Fruit fly (Drosophila melanogaster) whole organism, pupa: ENCODE data around the gene ND-18.

Experiments used
- CG10348 ChIP-seq: fragments of 200-800 bp; sonication (Bioruptor generic); IDR thresholded peaks from 2 replicates; pipeline ENCODE4 v1.3.6; 2022; ENCODE audit warnings: missing biosample characterization, missing genetic modification characterization
- CG13204 ChIP-seq: fragments of 200-800 bp; sonication (Bioruptor generic); optimal IDR thresholded peaks from 2 replicates; lab custom pipeline; 2018; ENCODE audit warnings: missing biosample characterization, mild to moderate bottlenecking, missing genetic modification characterization, moderate library complexity
- CG14655 ChIP-seq: fragments of 200-800 bp; sonication (Bioruptor generic); optimal IDR thresholded peaks from 3 replicates; lab custom pipeline; 2017; ENCODE audit warnings: mild to moderate bottlenecking, missing biosample characterization, missing genetic modification reagents, missing genetic modification characterization
- CG8159 ChIP-seq: fragments of 200-800 bp; sonication (Bioruptor generic); optimal IDR thresholded peaks from 3 replicates; lab custom pipeline; 2018; ENCODE audit warnings: missing biosample characterization, mild to moderate bottlenecking, missing genetic modification characterization, moderate library complexity
- CG8301 ChIP-seq: fragments of 200-800 bp; sonication (Bioruptor generic); optimal IDR thresholded peaks from 2 replicates; lab custom pipeline; 2018; ENCODE audit warnings: missing biosample characterization, mild to moderate bottlenecking, missing genetic modification characterization
- CG9948 ChIP-seq: fragments of 200-800 bp; sonication (Bioruptor generic); optimal IDR thresholded peaks from 2 replicates; lab custom pipeline; 2018; ENCODE audit warnings: missing biosample characterization, mild to moderate bottlenecking, missing genetic modification characterization, moderate library complexity
- D1 ChIP-seq: fragments of 200-800 bp; sonication (Bioruptor generic); optimal IDR thresholded peaks from 2 replicates; lab custom pipeline; 2018; ENCODE audit warnings: missing biosample characterization, mild to moderate bottlenecking, missing genetic modification characterization, moderate library complexity
- EcR ChIP-seq: fragments of 200-800 bp; sonication (Bioruptor generic); optimal IDR thresholded peaks from 3 replicates; lab custom pipeline; 2019; ENCODE audit warnings: missing biosample characterization, missing genetic modification characterization, mild to moderate bottlenecking, moderate library complexity, missing genetic modification reagents
- Ets98B ChIP-seq: fragments of 200-800 bp; sonication (Bioruptor generic); IDR thresholded peaks from 2 replicates; pipeline ENCODE4 v1.3.6; 2022; ENCODE audit warnings: missing biosample characterization, missing genetic modification characterization
- Pif1B ChIP-seq: fragments of 200-800 bp; sonication (Bioruptor generic); optimal IDR thresholded peaks from 3 replicates; lab custom pipeline; 2016; ENCODE audit warnings: missing biosample characterization, missing genetic modification characterization
- Snoo ChIP-seq: fragments of 200-800 bp; sonication (Bioruptor generic); optimal IDR thresholded peaks from 3 replicates; lab custom pipeline; 2017; ENCODE audit warnings: missing biosample characterization, mild to moderate bottlenecking, missing genetic modification characterization, inconsistent platforms
- fd96Ca ChIP-seq: fragments of 200-800 bp; sonication (Bioruptor generic); IDR thresholded peaks from 3 replicates; pipeline ENCODE4 v1.3.6; 2022; ENCODE audit warnings: missing biosample characterization, missing genetic modification characterization
- gl ChIP-seq: fragments of 200-800 bp; sonication (Bioruptor generic); optimal IDR thresholded peaks from 2 replicates; lab custom pipeline; 2018; ENCODE audit warnings: missing biosample characterization, mild to moderate bottlenecking, missing genetic modification characterization
- rn ChIP-seq: fragments of 200-800 bp; sonication (Bioruptor generic); IDR thresholded peaks from 2 replicates; pipeline ENCODE4 v1.3.6; 2022; ENCODE audit warnings: missing biosample characterization, missing genetic modification characterization

DNA sequence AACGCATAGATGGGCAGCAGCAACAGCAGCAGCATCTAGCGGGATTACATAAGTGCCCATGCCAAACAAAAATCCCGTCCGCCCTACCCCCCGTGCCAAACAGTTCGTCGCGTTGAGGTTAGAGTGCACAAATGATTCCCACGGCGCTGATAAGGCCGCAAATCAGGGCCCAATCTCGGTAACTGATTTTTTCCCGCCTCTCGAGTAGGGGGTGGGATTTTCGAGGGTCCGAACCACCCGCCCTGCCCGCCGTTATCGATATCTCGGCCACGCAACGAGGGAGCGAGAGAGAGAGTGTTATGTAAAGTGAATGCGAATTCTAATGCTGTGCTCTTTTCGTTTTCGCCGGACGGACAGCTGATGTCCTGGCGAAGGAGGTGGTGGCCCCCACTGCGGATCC is 28.7 kb downstream of the ND-18 start:
- no peak for TF ChIP-seq CG8301 (tag; lab: Kevin White, UChicago)
- TF ChIP-seq gl (tag; lab: Kevin White, UChicago), result no peak
- TF ChIP-seq CG9948 (tag; lab: Kevin White, UChicago), result no peak
- TF ChIP-seq EcR (GFP tag; lab: Kevin White, UChicago), result no peak
- TF ChIP-seq Snoo (tag; lab: Kevin White, UChicago), result no peak
- TF ChIP-seq D1 (tag; lab: Kevin White, UChicago), result no peak
- no peak for TF ChIP-seq Ets98B
- TF ChIP-seq CG14655, result no peak
- TF ChIP-seq fd96Ca (GFP tag; lab: Robert Waterston, UW), result no peak
- no peak for TF ChIP-seq rn (GFP tag; lab: Robert Waterston, UW)
- no peak for TF ChIP-seq CG10348 (GFP tag; lab: Robert Waterston, UW)
- no peak for TF ChIP-seq Pif1B (GFP tag; lab: Kevin White, UChicago)
- no peak for TF ChIP-seq CG13204 (GFP tag; lab: Kevin White, UChicago)
- TF ChIP-seq CG8159 (tag; lab: Kevin White, UChicago), result no peak
